ENCODE assay signal across 5 fruit fly cellular contexts in the genomic region with DNA sequence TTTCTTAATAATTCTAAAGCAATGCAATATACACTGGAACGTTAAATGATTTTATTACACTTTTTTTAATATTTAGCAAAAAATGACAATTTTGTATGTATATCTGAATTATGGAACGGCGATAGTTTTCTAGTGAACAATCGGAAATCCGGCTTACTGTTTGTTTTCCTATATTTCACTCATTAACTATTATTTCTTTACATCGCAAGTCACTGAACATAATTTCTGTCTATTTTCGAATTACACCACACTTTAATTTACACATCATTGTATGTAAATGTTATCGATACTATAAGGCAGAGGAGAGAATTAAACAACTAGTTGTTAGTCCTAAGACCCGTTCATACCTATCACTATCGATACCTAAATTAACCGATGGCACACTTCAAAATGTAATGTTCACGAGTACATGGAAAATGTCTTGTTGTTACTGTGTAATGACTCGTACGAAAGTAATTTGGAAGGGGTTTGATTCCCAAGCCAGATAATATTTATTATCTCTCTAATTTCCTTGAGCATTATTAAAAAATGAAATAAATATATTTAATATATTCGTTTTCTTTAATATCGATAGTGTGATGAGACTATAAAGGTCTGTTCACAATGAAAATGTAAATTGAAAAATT.
TF ChIP-seq lines count a peak whose summit lies in the region.

A gene (minus strand): TSS at position 296 of the 626 bp plus-strand sequence.

TF ChIP-seq in whole organism, adult, 20 proteins besides CTCF, POLR2A, EP300 and RAD21 (continued from another document):
- TF ChIP-seq bab1 (GFP tag; optimal IDR thresholded peaks at IDR 0.05; lab: Kevin White, UChicago), result peak; percentile 40
- peak; percentile 74 for TF ChIP-seq CG14711 (tag; optimal IDR thresholded peaks at IDR 0.05; lab: Kevin White, UChicago)
- peak; percentile 47 for TF ChIP-seq CG11617 (GFP tag; optimal IDR thresholded peaks at IDR 0.05; lab: Kevin White, UChicago)
- TF ChIP-seq pad (GFP tag; optimal IDR thresholded peaks at IDR 0.05; lab: Kevin White, UChicago), result peak; percentile 61
TF ChIP-seq in whole organism, adult: peak in this region for 17.

TF ChIP-seq in whole organism, embryonic, 481 proteins besides CTCF, POLR2A, EP300 and RAD21 (continued from another document and continues in another):
- TF ChIP-seq phol (tag; optimal IDR thresholded peaks at IDR 0.05; lab: Kevin White, UChicago) (peak; percentile 95), HLH54F (GFP tag; optimal IDR thresholded peaks at IDR 0.05; lab: Kevin White, UChicago) (peak; percentile 72), CG6683 (GFP tag; optimal IDR thresholded peaks at IDR 0.05; lab: Kevin White, UChicago) (no peak), CG33213 (GFP tag; optimal IDR thresholded peaks at IDR 0.05; lab: Kevin White, UChicago) (peak; percentile 52), kay (GFP tag; optimal IDR thresholded peaks at IDR 0.05; lab: Kevin White, UChicago) (peak; percentile 58), CG30431 (GFP tag; optimal IDR thresholded peaks at IDR 0.05; lab: Kevin White, UChicago) (peak; percentile 92), vvl (GFP tag; IDR thresholded peaks at IDR 0.05; lab: Robert Waterston, UW) (peak; percentile 97), CG1603 (tag; optimal IDR thresholded peaks at IDR 0.05; lab: Kevin White, UChicago) (peak; percentile 94), dm (GFP tag; optimal IDR thresholded peaks at IDR 0.05; lab: Kevin White, UChicago) (peak; percentile 30), repo (GFP tag; optimal IDR thresholded peaks at IDR 0.05; lab: Kevin White, UChicago) (no peak), CG42726 (GFP tag; IDR thresholded peaks at IDR 0.05; lab: Robert Waterston, UW; ENCODE audit: partially characterized antibody) (0 out of 2 replicates have a peak, but pooled peaks have one; percentile 31), Dll (GFP tag; IDR thresholded peaks at IDR 0.05; lab: Robert Waterston, UW; ENCODE audit: partially characterized antibody) (peak; percentile 70), Atf-2 (GFP tag; optimal IDR thresholded peaks at IDR 0.05; lab: Kevin White, UChicago) (peak; percentile 7), Side (GFP tag; optimal IDR thresholded peaks at IDR 0.05; lab: Kevin White, UChicago) (no peak), disco-r (GFP tag; optimal IDR thresholded peaks at IDR 0.05; lab: Kevin White, UChicago) (peak; percentile 32), CG4820 (GFP tag; optimal IDR thresholded peaks at IDR 0.05; lab: Kevin White, UChicago) (peak; percentile 86), Six4 (GFP tag; optimal IDR thresholded peaks at IDR 0.05; lab: Kevin White, UChicago) (peak; percentile 73), ato (GFP tag; IDR thresholded peaks at IDR 0.05; lab: Robert Waterston, UW; ENCODE audit: partially characterized antibody) (peak; percentile 54; the same call in 1 of the 2 replicates), Ets65A (GFP tag; lab: Kevin White, UChicago) (peak; percentile 95), CG13287 (GFP tag; IDR thresholded peaks at IDR 0.05; lab: Robert Waterston, UW; ENCODE audit: partially characterized antibody) (peak; percentile 48), CG11456 (GFP tag; IDR thresholded peaks at IDR 0.05; lab: Robert Waterston, UW) (peak; percentile 97), CG8924 (tag; optimal IDR thresholded peaks at IDR 0.05; lab: Kevin White, UChicago) (peak; percentile 76), exex (tag; optimal IDR thresholded peaks at IDR 0.05; lab: Kevin White, UChicago) (no peak), esg (GFP tag; conservative IDR thresholded peaks at IDR 0.05; lab: Robert Waterston, UW) (peak; percentile 94), CG17186 (GFP tag; optimal IDR thresholded peaks at IDR 0.05; lab: Kevin White, UChicago) (peak; percentile 39), CG17359 (tag; optimal IDR thresholded peaks at IDR 0.05; lab: Kevin White, UChicago) (peak; percentile 89), Mes4 (GFP tag; optimal IDR thresholded peaks at IDR 0.05; lab: Kevin White, UChicago) (no peak), CG12391 (tag; optimal IDR thresholded peaks at IDR 0.05; lab: Kevin White, UChicago) (peak; percentile 88)

TF ChIP-seq in whole organism, prepupa, 60 proteins besides CTCF, POLR2A, EP300 and RAD21 (continued from another document and continues in another):
- TF ChIP-seq CG15336 (GFP tag; IDR thresholded peaks at IDR 0.05; lab: Robert Waterston, UW) (peak; percentile 66), CG6808 (GFP tag; optimal IDR thresholded peaks at IDR 0.05; lab: Kevin White, UChicago) (peak; percentile 47), net (GFP tag; optimal IDR thresholded peaks at IDR 0.05; lab: Kevin White, UChicago) (peak; percentile 69), CG8632 (GFP tag; optimal IDR thresholded peaks at IDR 0.05; lab: Kevin White, UChicago) (peak; percentile 56), Met (GFP tag; optimal IDR thresholded peaks at IDR 0.05; lab: Kevin White, UChicago) (peak; percentile 30), svp (GFP tag; lab: Kevin White, UChicago) (no peak), CG6792 (GFP tag; optimal IDR thresholded peaks at IDR 0.05; lab: Kevin White, UChicago) (peak; percentile 66), Sox15 (GFP tag; optimal IDR thresholded peaks at IDR 0.05; lab: Kevin White, UChicago) (peak; percentile 90), CG3919 (GFP tag; optimal IDR thresholded peaks at IDR 0.05; lab: Kevin White, UChicago) (peak; percentile 75), pdm3 (GFP tag; optimal IDR thresholded peaks at IDR 0.05; lab: Kevin White, UChicago) (peak; percentile 72), CG11902 (GFP tag; optimal IDR thresholded peaks at IDR 0.05; lab: Kevin White, UChicago) (peak; percentile 88), CG7368 (GFP tag; optimal IDR thresholded peaks at IDR 0.05; lab: Kevin White, UChicago) (no peak), CG8319 (GFP tag; optimal IDR thresholded peaks at IDR 0.05; lab: Kevin White, UChicago) (peak; percentile 50), CG6854 (GFP tag; optimal IDR thresholded peaks at IDR 0.05; lab: Kevin White, UChicago) (no peak), ss (GFP tag; optimal IDR thresholded peaks at IDR 0.05; lab: Kevin White, UChicago) (peak in 1 of 2 experiments; percentile 70), CG6276 (GFP tag; optimal IDR thresholded peaks at IDR 0.05; lab: Kevin White, UChicago) (peak; percentile 38), Sox14 (GFP tag; optimal IDR thresholded peaks at IDR 0.05; lab: Kevin White, UChicago) (peak; percentile 75), Ets21C (GFP tag; optimal IDR thresholded peaks at IDR 0.05; lab: Kevin White, UChicago) (peak; percentile 66), OdsH (GFP tag; optimal IDR thresholded peaks at IDR 0.05; lab: Kevin White, UChicago) (peak; percentile 75), spab (GFP tag; optimal IDR thresholded peaks at IDR 0.05; lab: Kevin White, UChicago) (no peak), cyc (GFP tag; optimal IDR thresholded peaks at IDR 0.05; lab: Kevin White, UChicago) (peak; percentile 79), CG34406 (GFP tag; optimal IDR thresholded peaks at IDR 0.05; lab: Kevin White, UChicago) (peak; percentile 58), Smox (GFP tag; optimal IDR thresholded peaks at IDR 0.05; lab: Kevin White, UChicago) (peak; percentile 61), salr (GFP tag; optimal IDR thresholded peaks at IDR 0.05; lab: Kevin White, UChicago) (peak; percentile 52 to 83), CG3032 (tag; optimal IDR thresholded peaks at IDR 0.05; lab: Kevin White, UChicago) (peak; percentile 89), Gug (GFP tag; IDR thresholded peaks at IDR 0.05; lab: Robert Waterston, UW) (peak; percentile 89), eg (GFP tag; IDR thresholded peaks at IDR 0.05; lab: Robert Waterston, UW) (no peak), esn (GFP tag; optimal IDR thresholded peaks at IDR 0.05; lab: Kevin White, UChicago) (peak; percentile 57), CG16779 (tag; optimal IDR thresholded peaks at IDR 0.05; lab: Kevin White, UChicago) (no peak), topi (GFP tag; optimal IDR thresholded peaks at IDR 0.05; lab: Kevin White, UChicago) (peak; percentile 57), CG31627 (GFP tag; optimal IDR thresholded peaks at IDR 0.05; lab: Kevin White, UChicago) (peak; percentile 81)

TF ChIP-seq in whole organism, pupa, 21 proteins besides CTCF, POLR2A, EP300 and RAD21 (continued from another document):
- no peak for TF ChIP-seq CG13204 (GFP tag; optimal IDR thresholded peaks at IDR 0.05; lab: Kevin White, UChicago)
- no peak for TF ChIP-seq EcR (GFP tag; optimal IDR thresholded peaks at IDR 0.05; lab: Kevin White, UChicago)

TF ChIP-seq in whole organism, wandering third instar larva, 38 proteins besides CTCF, POLR2A, EP300 and RAD21 (continued from another document):
- peak; percentile 86 for TF ChIP-seq dmrt93B (GFP tag; optimal IDR thresholded peaks at IDR 0.05; lab: Kevin White, UChicago)
- no peak for TF ChIP-seq Hr83 (GFP tag; optimal IDR thresholded peaks at IDR 0.05; lab: Kevin White, UChicago; ENCODE audit: poor library complexity, severe bottlenecking)
- TF ChIP-seq CrebA (GFP tag; optimal IDR thresholded peaks at IDR 0.05; lab: Kevin White, UChicago; ENCODE audit: borderline replicate concordance), result no peak
- peak; percentile 17 for TF ChIP-seq Myc (optimal IDR thresholded peaks at IDR 0.05; lab: Kevin White, UChicago)
- peak; percentile 85 for TF ChIP-seq CG9705 (GFP tag; optimal IDR thresholded peaks at IDR 0.05; lab: Kevin White, UChicago)
- TF ChIP-seq br (GFP tag; optimal IDR thresholded peaks at IDR 0.05; lab: Kevin White, UChicago), result peak; percentile 26
- peak; percentile 7 for TF ChIP-seq OdsH (GFP tag; optimal IDR thresholded peaks at IDR 0.05; lab: Kevin White, UChicago)
- TF ChIP-seq lola (GFP tag; optimal IDR thresholded peaks at IDR 0.05; lab: Kevin White, UChicago), result peak; percentile 76
- TF ChIP-seq fru (GFP tag; optimal IDR thresholded peaks at IDR 0.05; lab: Kevin White, UChicago), result peak; percentile 42
- peak; percentile 53 for TF ChIP-seq woc (GFP tag; optimal IDR thresholded peaks at IDR 0.05; lab: Kevin White, UChicago)
- TF ChIP-seq sage (GFP tag; optimal IDR thresholded peaks at IDR 0.05; lab: Kevin White, UChicago), result no peak
- TF ChIP-seq brk (GFP tag; optimal IDR thresholded peaks at IDR 0.05; lab: Kevin White, UChicago), result no peak
- TF ChIP-seq h (GFP tag; optimal IDR thresholded peaks at IDR 0.05; lab: Kevin White, UChicago), result peak; percentile 39
- TF ChIP-seq GATAd (GFP tag; optimal IDR thresholded peaks at IDR 0.05; lab: Kevin White, UChicago), result peak; percentile 19
- no peak for TF ChIP-seq Mio (GFP tag; optimal IDR thresholded peaks at IDR 0.05; lab: Kevin White, UChicago)
- peak; percentile 69 for TF ChIP-seq sv (GFP tag; optimal IDR thresholded peaks at IDR 0.05; lab: Kevin White, UChicago)
- peak; percentile 82 for TF ChIP-seq Sp1 (GFP tag; optimal IDR thresholded peaks at IDR 0.05; lab: Kevin White, UChicago)
- peak; percentile 54 for TF ChIP-seq psq (GFP tag; optimal IDR thresholded peaks at IDR 0.05; lab: Kevin White, UChicago)
- peak; percentile 94 for TF ChIP-seq N (GFP tag; optimal IDR thresholded peaks at IDR 0.05; lab: Kevin White, UChicago)
